Fruit fly (Drosophila melanogaster): ENCODE measurements around the gene CG43165.

DNA sequence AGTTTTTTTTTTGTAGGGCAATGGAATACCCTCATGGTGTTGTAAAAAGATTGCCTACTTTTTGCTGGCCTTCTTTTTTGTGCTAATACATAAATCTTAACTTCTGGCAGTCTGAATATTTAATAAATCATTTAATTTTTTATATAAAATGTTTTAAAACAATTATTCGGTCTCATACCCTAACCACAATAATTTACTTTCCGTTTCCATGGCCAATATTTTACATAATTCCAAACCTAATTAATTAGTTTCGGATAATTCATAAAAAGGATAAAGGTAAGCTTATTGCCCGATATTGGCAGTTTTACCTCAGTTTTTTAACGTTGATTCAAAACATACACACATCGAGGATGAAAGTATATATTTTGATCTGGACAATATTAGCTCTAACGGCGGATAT, 5.1 kb upstream of the CG43165 start, which contains the start of gene CG42465:
- TF ChIP-seq insv (optimal IDR thresholded peaks at IDR 0.05) (no peak), h (optimal IDR thresholded peaks at IDR 0.05) (no peak), psq (optimal IDR thresholded peaks at IDR 0.05) (no peak), Sin3A (optimal IDR thresholded peaks at IDR 0.05) (no peak), Myc (optimal IDR thresholded peaks at IDR 0.05) (no peak), ttk (optimal IDR thresholded peaks at IDR 0.05) (no peak)
